Fruit fly (Drosophila melanogaster): ENCODE measurements around the gene CG3061.

Gene CG3061

DNA sequence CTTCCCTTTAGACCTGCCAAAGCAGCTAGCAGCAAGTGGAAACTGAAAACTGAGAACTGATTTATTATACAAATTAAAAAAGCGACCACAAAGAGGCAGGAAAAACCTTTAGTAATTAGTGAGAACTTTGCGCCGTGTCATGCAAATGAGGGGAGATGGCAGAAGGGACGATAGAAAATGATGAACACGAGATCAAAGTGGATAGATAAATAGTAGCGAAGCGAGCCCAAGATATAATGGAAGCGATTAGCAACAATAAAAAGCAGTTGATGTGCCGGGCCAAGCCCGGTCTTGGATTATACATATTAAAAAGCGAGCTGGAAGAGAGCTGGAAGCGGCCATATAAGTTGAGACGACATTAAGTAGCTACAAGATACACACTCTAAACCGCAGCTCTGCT, 21.0 kb upstream of the CG3061 start:
- TF ChIP-seq CG32006 (GFP tag; optimal IDR thresholded peaks at IDR 0.05) (no peak), topi (GFP tag; optimal IDR thresholded peaks at IDR 0.05) (no peak), Lpt (GFP tag; optimal IDR thresholded peaks at IDR 0.05) (no peak), eg (GFP tag; IDR thresholded peaks at IDR 0.05) (no peak), Smox (GFP tag; optimal IDR thresholded peaks at IDR 0.05) (no peak), CG10631 (GFP tag; optimal IDR thresholded peaks at IDR 0.05) (no peak), CG11294 (GFP tag; IDR thresholded peaks at IDR 0.05) (no peak), Eip78C (GFP tag) (no peak), CG3919 (GFP tag; optimal IDR thresholded peaks at IDR 0.05) (no peak), vri (GFP tag; optimal IDR thresholded peaks at IDR 0.05) (no peak), acj6 (GFP tag; optimal IDR thresholded peaks at IDR 0.05) (no peak), CG6792 (GFP tag; optimal IDR thresholded peaks at IDR 0.05) (no peak), Hr39 (GFP tag; optimal IDR thresholded peaks at IDR 0.05) (no peak)

DNA sequence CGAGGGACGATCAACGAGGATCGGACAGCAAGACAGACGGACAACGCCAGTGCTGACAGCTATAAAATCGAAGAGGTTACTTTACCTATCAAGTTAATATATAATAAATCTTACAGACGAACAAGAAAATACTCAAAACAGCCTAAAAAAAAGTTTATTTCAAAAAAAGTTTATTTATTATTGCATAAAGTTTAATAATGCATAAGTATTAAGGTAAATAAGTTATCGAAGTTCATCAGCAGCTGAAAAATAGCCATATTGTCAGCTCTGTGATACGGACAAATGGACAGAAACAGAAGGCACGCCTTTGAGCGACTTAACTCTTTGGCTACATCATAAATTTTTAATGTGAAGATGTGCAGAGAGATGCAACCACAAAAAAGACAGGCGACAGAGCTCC, 20.5 kb upstream of the CG3061 start:
- TF ChIP-seq Hr39 (GFP tag; optimal IDR thresholded peaks at IDR 0.05), result no peak
- TF ChIP-seq CG34406 (GFP tag; optimal IDR thresholded peaks at IDR 0.05), result no peak
- TF ChIP-seq CG31627 (GFP tag; optimal IDR thresholded peaks at IDR 0.05), result no peak
- TF ChIP-seq CG8119 (GFP tag; IDR thresholded peaks at IDR 0.05), result no peak
- TF ChIP-seq CG32006 (GFP tag; optimal IDR thresholded peaks at IDR 0.05), result peak; percentile 35
- TF ChIP-seq Sox102F (GFP tag; optimal IDR thresholded peaks at IDR 0.05), result no peak
- TF ChIP-seq CG3032 (tag; optimal IDR thresholded peaks at IDR 0.05), result peak; percentile 37
- no peak for TF ChIP-seq CG6854 (GFP tag; optimal IDR thresholded peaks at IDR 0.05)
- no peak for TF ChIP-seq Sox15 (GFP tag; optimal IDR thresholded peaks at IDR 0.05)
- TF ChIP-seq CG6808 (GFP tag; optimal IDR thresholded peaks at IDR 0.05), result peak; percentile 39
- TF ChIP-seq Hr38 (GFP tag; optimal IDR thresholded peaks at IDR 0.05), result no peak
- TF ChIP-seq CG9139 (GFP tag; optimal IDR thresholded peaks at IDR 0.05), result no peak
- TF ChIP-seq Eip78C (GFP tag), result peak; percentile 74
- TF ChIP-seq Ets21C (GFP tag; optimal IDR thresholded peaks at IDR 0.05), result no peak
- TF ChIP-seq spab (GFP tag; optimal IDR thresholded peaks at IDR 0.05), result peak; percentile 7
- TF ChIP-seq pdm3 (GFP tag; optimal IDR thresholded peaks at IDR 0.05), result peak; percentile 44
- no peak for TF ChIP-seq acj6 (GFP tag; optimal IDR thresholded peaks at IDR 0.05)
- peak; percentile 26 for TF ChIP-seq net (GFP tag; optimal IDR thresholded peaks at IDR 0.05)
- peak; percentile 13 for TF ChIP-seq CG3919 (GFP tag; optimal IDR thresholded peaks at IDR 0.05)
- TF ChIP-seq esn (GFP tag; optimal IDR thresholded peaks at IDR 0.05), result peak; percentile 5
- peak; percentile 42 for TF ChIP-seq Met (GFP tag; optimal IDR thresholded peaks at IDR 0.05)
- TF ChIP-seq fd85E (GFP tag; optimal IDR thresholded peaks at IDR 0.05), result no peak
- peak; percentile 2 for TF ChIP-seq vri (GFP tag; optimal IDR thresholded peaks at IDR 0.05)
- peak; percentile 66 for TF ChIP-seq svp (GFP tag)
- no peak for TF ChIP-seq CG6792 (GFP tag; optimal IDR thresholded peaks at IDR 0.05)
- no peak for TF ChIP-seq cyc (GFP tag; optimal IDR thresholded peaks at IDR 0.05)
- peak; percentile 17 for TF ChIP-seq topi (GFP tag; optimal IDR thresholded peaks at IDR 0.05)
- TF ChIP-seq Ets96B (tag; optimal IDR thresholded peaks at IDR 0.05), result peak; percentile 37
- TF ChIP-seq CG1621 (tag; optimal IDR thresholded peaks at IDR 0.05), result no peak

DNA sequence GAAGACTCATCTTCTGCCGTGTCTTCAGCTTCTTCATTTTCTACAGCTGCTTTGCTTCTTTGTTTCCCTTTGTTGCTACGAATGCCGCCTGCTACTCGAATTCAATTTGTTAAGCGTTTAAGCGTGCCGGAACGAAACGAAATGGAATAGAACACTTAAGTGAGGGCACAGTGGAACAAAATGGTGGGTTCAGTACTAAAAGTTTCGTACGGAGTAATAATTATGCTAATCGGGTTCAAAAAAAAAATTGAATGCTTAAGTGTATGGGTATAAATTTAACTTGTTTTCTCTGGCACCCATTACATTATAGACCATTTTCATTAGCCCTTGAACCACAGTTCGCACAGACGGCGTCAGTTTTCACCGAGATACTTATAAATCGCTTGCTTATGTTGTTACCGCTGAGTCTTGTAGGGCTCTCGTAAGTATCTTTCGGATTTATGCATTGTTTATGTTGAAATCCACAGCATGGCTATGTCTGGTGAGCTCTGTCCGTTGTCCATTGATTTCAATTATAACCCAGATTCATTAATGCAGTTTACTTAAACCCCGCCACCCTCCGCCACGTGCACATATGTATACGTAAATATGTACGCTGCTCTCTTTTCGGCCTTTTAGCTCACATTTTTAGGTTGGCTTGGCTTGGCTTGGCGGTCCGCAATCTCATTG, 19.6 kb upstream of the CG3061 start:
- peak; percentile 96 for TF ChIP-seq Eip78C (GFP tag)
- peak; percentile 86 for TF ChIP-seq topi (GFP tag; optimal IDR thresholded peaks at IDR 0.05)
- TF ChIP-seq CG31627 (GFP tag; optimal IDR thresholded peaks at IDR 0.05), result peak; percentile 72
- peak; percentile 76 for TF ChIP-seq CG15336 (GFP tag; IDR thresholded peaks at IDR 0.05)
- TF ChIP-seq esn (GFP tag; optimal IDR thresholded peaks at IDR 0.05), result peak; percentile 81
- peak; percentile 81 for TF ChIP-seq Met (GFP tag; optimal IDR thresholded peaks at IDR 0.05)
- TF ChIP-seq CG6792 (GFP tag; optimal IDR thresholded peaks at IDR 0.05), result peak; percentile 82
- TF ChIP-seq spab (GFP tag; optimal IDR thresholded peaks at IDR 0.05), result peak; percentile 96
- peak; percentile 91 for TF ChIP-seq cyc (GFP tag; optimal IDR thresholded peaks at IDR 0.05)
- TF ChIP-seq Sox14 (GFP tag; optimal IDR thresholded peaks at IDR 0.05), result peak; percentile 87
- no peak for TF ChIP-seq Hr38 (GFP tag; optimal IDR thresholded peaks at IDR 0.05)
- TF ChIP-seq Hr39 (GFP tag; optimal IDR thresholded peaks at IDR 0.05), result peak; percentile 74
- TF ChIP-seq CG7368 (GFP tag; optimal IDR thresholded peaks at IDR 0.05), result peak; percentile 96
- TF ChIP-seq svp (GFP tag), result peak; percentile 81
- TF ChIP-seq eg (GFP tag; IDR thresholded peaks at IDR 0.05), result peak; percentile 87
- peak; percentile 97 for TF ChIP-seq CG3919 (GFP tag; optimal IDR thresholded peaks at IDR 0.05)
- TF ChIP-seq achi (GFP tag; optimal IDR thresholded peaks at IDR 0.05), result peak; percentile 83
- TF ChIP-seq Eip75B (GFP tag; optimal IDR thresholded peaks at IDR 0.05), result peak; percentile 88
- peak; percentile 52 for TF ChIP-seq CG4318 (GFP tag; optimal IDR thresholded peaks at IDR 0.05)
- TF ChIP-seq CG6854 (GFP tag; optimal IDR thresholded peaks at IDR 0.05), result peak; percentile 60
- peak; percentile 80 for TF ChIP-seq CG11294 (GFP tag; IDR thresholded peaks at IDR 0.05)
- peak; percentile 75 for TF ChIP-seq fd59A (GFP tag; optimal IDR thresholded peaks at IDR 0.05)
- TF ChIP-seq lz (GFP tag; optimal IDR thresholded peaks at IDR 0.05), result peak; percentile 79
- peak; percentile 86 for TF ChIP-seq CG3032 (tag; optimal IDR thresholded peaks at IDR 0.05)
- TF ChIP-seq dsx (GFP tag; optimal IDR thresholded peaks at IDR 0.05; ENCODE audit: poor library complexity, severe bottlenecking), result peak; percentile 71
- TF ChIP-seq ss (GFP tag; optimal IDR thresholded peaks at IDR 0.05), result peak; percentile 79 to 95
- peak; percentile 79 for TF ChIP-seq CG6276 (GFP tag; optimal IDR thresholded peaks at IDR 0.05)
